Fruit fly (Drosophila melanogaster) whole organism, embryonic: ENCODE results near the gene CG32650.

ENCODE experiments used
- Antp ChIP-seq: fragments of 200-800 bp; sonication (Bioruptor generic); optimal IDR thresholded peaks from 3 replicates; lab custom pipeline; 2016; ENCODE audit warnings: missing biosample characterization, missing genetic modification characterization
- Atf-2 ChIP-seq: fragments of 200-800 bp; sonication (Bioruptor generic); optimal IDR thresholded peaks from 2 replicates; lab custom pipeline; 2016; ENCODE audit warnings: missing biosample characterization, missing genetic modification characterization
- CG11504 ChIP-seq: fragments of 200-800 bp; sonication (Bioruptor generic); optimal IDR thresholded peaks from 3 replicates; lab custom pipeline; 2019; ENCODE audit warnings: missing biosample characterization, mild to moderate bottlenecking, missing genetic modification characterization, moderate library complexity
- CG12391 ChIP-seq: fragments of 200-800 bp; sonication (Bioruptor generic); optimal IDR thresholded peaks from 3 replicates; lab custom pipeline; 2018; ENCODE audit warnings: missing biosample characterization, mild to moderate bottlenecking, missing genetic modification characterization, moderate library complexity
- CG13894 ChIP-seq: fragments of 200-800 bp; sonication (Bioruptor generic); optimal IDR thresholded peaks from 3 replicates; lab custom pipeline; 2018; ENCODE audit warnings: missing biosample characterization, mild to moderate bottlenecking, missing genetic modification characterization, moderate library complexity
- CG14050 ChIP-seq: fragments of 200-800 bp; sonication (Bioruptor generic); IDR thresholded peaks from 3 replicates; pipeline ENCODE4 v1.3.6; 2022; ENCODE audit warnings: missing biosample characterization, missing genetic modification characterization
- CG14441 ChIP-seq: fragments of 200-800 bp; sonication (Bioruptor generic); IDR thresholded peaks from 2 replicates; pipeline ENCODE4 v1.3.6; 2022; ENCODE audit warnings: missing biosample characterization, missing genetic modification characterization
- CG14710 ChIP-seq: fragments of 200-800 bp; sonication (Bioruptor generic); optimal IDR thresholded peaks from 3 replicates; lab custom pipeline; 2019; ENCODE audit warnings: missing biosample characterization, mild to moderate bottlenecking, missing genetic modification characterization, moderate library complexity
- CG15011 ChIP-seq: fragments of 200-800 bp; sonication (Bioruptor generic); optimal IDR thresholded peaks from 3 replicates; lab custom pipeline; 2018; ENCODE audit warnings: missing biosample characterization, mild to moderate bottlenecking, missing genetic modification characterization
- CG15601 ChIP-seq: fragments of 200-800 bp; sonication (Bioruptor generic); optimal IDR thresholded peaks from 3 replicates; lab custom pipeline; 2019; ENCODE audit warnings: missing biosample characterization, mild to moderate bottlenecking, missing genetic modification characterization, moderate library complexity
- CG16815 ChIP-seq: fragments of 200-800 bp; sonication (Bioruptor generic); optimal IDR thresholded peaks from 3 replicates; lab custom pipeline; 2017; ENCODE audit warnings: missing biosample characterization, mild to moderate bottlenecking, missing genetic modification characterization
- CG17359 ChIP-seq: fragments of 200-800 bp; sonication (Bioruptor generic); optimal IDR thresholded peaks from 3 replicates; lab custom pipeline; 2018; ENCODE audit warnings: missing biosample characterization, mild to moderate bottlenecking, missing genetic modification characterization, moderate library complexity
- CG18599 ChIP-seq: fragments of 200-800 bp; sonication (Bioruptor generic); optimal IDR thresholded peaks from 3 replicates; lab custom pipeline; 2017; ENCODE audit warnings: missing biosample characterization, missing genetic modification characterization, mild to moderate bottlenecking, moderate library complexity, missing genetic modification reagents
- CG2889 ChIP-seq: fragments of 200-800 bp; sonication (Bioruptor generic); IDR thresholded peaks from 3 replicates; pipeline ENCODE4 v1.3.6; 2022; ENCODE audit warnings: missing biosample characterization, missing genetic modification characterization
- CG31441 ChIP-seq: fragments of 200-800 bp; sonication (Bioruptor generic); IDR thresholded peaks from 2 replicates; pipeline ENCODE4 v1.3.6; 2022; ENCODE audit warnings: missing biosample characterization, missing genetic modification characterization
- CG3281 ChIP-seq: fragments of 200-800 bp; sonication (Bioruptor generic); optimal IDR thresholded peaks from 3 replicates; lab custom pipeline; 2017; ENCODE audit warnings: missing biosample characterization, mild to moderate bottlenecking, missing genetic modification characterization
- CG43689 ChIP-seq: fragments of 200-800 bp; sonication (Bioruptor generic); IDR thresholded peaks from 2 replicates; pipeline ENCODE4 v1.3.6; 2022; ENCODE audit warnings: missing biosample characterization, missing genetic modification characterization
- CG8388 ChIP-seq: fragments of 200-800 bp; sonication (Bioruptor generic); optimal IDR thresholded peaks from 2 replicates; lab custom pipeline; 2019; ENCODE audit warnings: missing biosample characterization, mild to moderate bottlenecking, missing genetic modification characterization, moderate library complexity
- CoRest ChIP-seq: fragments of 200-800 bp; sonication (Bioruptor generic); optimal IDR thresholded peaks from 3 replicates; lab custom pipeline; 2018; ENCODE audit warnings: missing biosample characterization, mild to moderate bottlenecking, missing genetic modification characterization, moderate library complexity
- D19A ChIP-seq: fragments of 200-800 bp; optimal IDR thresholded peaks from 3 replicates; lab custom pipeline; 2019; ENCODE audit warnings: missing biosample characterization, mild to moderate bottlenecking, missing genetic modification characterization, moderate library complexity
- Dref ChIP-seq: fragments of 200-800 bp; sonication (Bioruptor generic); IDR thresholded peaks from 2 replicates; pipeline ENCODE4 v1.3.6; 2022; ENCODE audit warnings: missing biosample characterization, missing genetic modification characterization
- Fer1 ChIP-seq: fragments of 200-800 bp; sonication (Bioruptor generic); optimal IDR thresholded peaks from 2 replicates; lab custom pipeline; 2017; ENCODE audit warnings: missing biosample characterization, mild to moderate bottlenecking, missing genetic modification characterization
- Hand ChIP-seq: fragments of 200-800 bp; sonication (Bioruptor generic); optimal IDR thresholded peaks from 2 replicates; lab custom pipeline; 2017; ENCODE audit warnings: mild to moderate bottlenecking, missing biosample characterization, missing genetic modification reagents, missing genetic modification characterization
- Hr51 ChIP-seq, 2 experiments: fragments of 200-800 bp; sonication (Bioruptor generic); optimal IDR thresholded peaks; 2 replicates in 1 of 2; 3 replicates in 1 of 2; lab custom pipeline; 2016 to 2018; ENCODE audit warnings: missing biosample characterization in 2 of 2, missing genetic modification characterization in 2 of 2, mild to moderate bottlenecking in 1 of 2, moderate library complexity in 1 of 2
- MTF-1 ChIP-seq: fragments of 200-800 bp; sonication (Bioruptor generic); optimal IDR thresholded peaks from 2 replicates; lab custom pipeline; 2018; ENCODE audit warnings: missing biosample characterization, mild to moderate bottlenecking, missing genetic modification characterization, borderline replicate concordance
- Nf-YB ChIP-seq: fragments of 200-800 bp; sonication (Bioruptor generic); optimal IDR thresholded peaks from 3 replicates; lab custom pipeline; 2019; ENCODE audit warnings: missing biosample characterization, mild to moderate bottlenecking, missing genetic modification characterization, moderate library complexity
- Six4 ChIP-seq: fragments of 200-800 bp; sonication (Bioruptor generic); optimal IDR thresholded peaks from 2 replicates; lab custom pipeline; 2016; ENCODE audit warnings: missing biosample characterization, missing genetic modification characterization
- Trl ChIP-seq, 3 experiments: fragments of >200 bp in 2 of 3; fragments of 200-800 bp in 1 of 3; sonication (Bioruptor generic) in 1 of 3; optimal IDR thresholded peaks; 2 replicates in 1 of 3; 3 replicates in 2 of 3; lab custom pipeline; 2016 to 2017; ENCODE audit warnings: missing biosample characterization in 1 of 3, missing genetic modification characterization in 1 of 3
- Xbp1 ChIP-seq: fragments of 200-800 bp; sonication (Bioruptor generic); optimal IDR thresholded peaks from 3 replicates; lab custom pipeline; 2016; ENCODE audit warnings: missing biosample characterization, mild to moderate bottlenecking, missing genetic modification characterization
- abd-A ChIP-seq: fragments of 200-800 bp; sonication (Bioruptor generic); optimal IDR thresholded peaks from 3 replicates; lab custom pipeline; 2019; ENCODE audit warnings: missing biosample characterization, mild to moderate bottlenecking, missing genetic modification characterization, moderate library complexity
- cwo ChIP-seq: fragments of 200-800 bp; sonication (Bioruptor generic); optimal IDR thresholded peaks from 3 replicates; lab custom pipeline; 2017; ENCODE audit warnings: missing biosample characterization, missing genetic modification characterization, mild to moderate bottlenecking, moderate library complexity, missing genetic modification reagents
- dati ChIP-seq: fragments of 200-800 bp; sonication (Bioruptor generic); IDR thresholded peaks from 2 replicates; pipeline ENCODE4 v1.3.6; 2022; ENCODE audit warnings: missing biosample characterization, missing genetic modification characterization
- dysf ChIP-seq: fragments of 200-800 bp; sonication (Bioruptor generic); IDR thresholded peaks from 3 replicates; pipeline ENCODE4 v1.3.6; 2022; ENCODE audit warnings: missing biosample characterization, missing genetic modification characterization
- eve ChIP-seq, 2 experiments: fragments of >200 bp; optimal IDR thresholded peaks; 2 replicates each; lab custom pipeline; 2017; ENCODE audit warnings: missing biosample characterization in 2 of 2, missing genetic modification characterization in 2 of 2
- fd3F ChIP-seq: fragments of 200-800 bp; sonication (Bioruptor generic); optimal IDR thresholded peaks from 2 replicates; lab custom pipeline; 2018; ENCODE audit warnings: missing biosample characterization, mild to moderate bottlenecking, missing genetic modification characterization, moderate library complexity
- gce ChIP-seq: fragments of 200-800 bp; sonication (Bioruptor generic); IDR thresholded peaks from 3 replicates; pipeline ENCODE4 v1.3.6; 2022; ENCODE audit warnings: missing biosample characterization, missing genetic modification characterization
- grau ChIP-seq: fragments of 200-800 bp; optimal IDR thresholded peaks from 3 replicates; lab custom pipeline; 2019; ENCODE audit warnings: missing biosample characterization, mild to moderate bottlenecking, missing genetic modification characterization, moderate library complexity
- grn ChIP-seq: fragments of 200-800 bp; sonication (Bioruptor generic); optimal IDR thresholded peaks from 3 replicates; lab custom pipeline; 2017; ENCODE audit warnings: missing biosample characterization, missing genetic modification characterization
- gsb-n ChIP-seq: fragments of 200-800 bp; sonication (Bioruptor generic); optimal IDR thresholded peaks from 3 replicates; lab custom pipeline; 2018; ENCODE audit warnings: missing biosample characterization, mild to moderate bottlenecking, missing genetic modification characterization
- insv ChIP-seq, 2 experiments: fragments of 200-800 bp; sonication (Bioruptor generic); optimal IDR thresholded peaks; 3 replicates each; lab custom pipeline; 2016 to 2018; ENCODE audit warnings: missing biosample characterization in 2 of 2, missing genetic modification characterization in 2 of 2
- kah ChIP-seq: fragments of 200-800 bp; sonication (Bioruptor generic); optimal IDR thresholded peaks from 2 replicates; lab custom pipeline; 2018; ENCODE audit warnings: missing biosample characterization, mild to moderate bottlenecking, missing genetic modification characterization
- nerfin-2 ChIP-seq: fragments of 200-800 bp; sonication (Bioruptor generic); IDR thresholded peaks from 2 replicates; pipeline ENCODE4 v1.3.6; 2022; ENCODE audit warnings: missing biosample characterization, missing genetic modification characterization; ENCODE audit not compliant: partially characterized antibody
- onecut ChIP-seq: fragments of 200-800 bp; sonication (Bioruptor generic); IDR thresholded peaks from 2 replicates; pipeline ENCODE4 v1.3.6; 2022; ENCODE audit warnings: missing biosample characterization, missing genetic modification characterization
- run ChIP-seq: fragments of 200-800 bp; sonication (Bioruptor generic); optimal IDR thresholded peaks from 3 replicates; lab custom pipeline; 2018; ENCODE audit warnings: missing biosample characterization, mild to moderate bottlenecking, missing genetic modification characterization
- salm ChIP-seq: fragments of 200-800 bp; sonication (Bioruptor generic); optimal IDR thresholded peaks from 2 replicates; lab custom pipeline; 2018; ENCODE audit warnings: missing biosample characterization, mild to moderate bottlenecking, missing genetic modification characterization
- tna ChIP-seq: fragments of 200-800 bp; sonication (Bioruptor generic); IDR thresholded peaks from 2 replicates; pipeline ENCODE4 v1.3.6; 2022; ENCODE audit warnings: missing biosample characterization, missing genetic modification characterization; ENCODE audit not compliant: partially characterized antibody
- trh ChIP-seq: fragments of 200-800 bp; sonication (Bioruptor generic); optimal IDR thresholded peaks from 2 replicates; lab custom pipeline; 2016; ENCODE audit warnings: missing biosample characterization, missing genetic modification characterization
- tup ChIP-seq: fragments of 200-800 bp; sonication (Bioruptor generic); optimal IDR thresholded peaks from 2 replicates; lab custom pipeline; 2016; ENCODE audit warnings: missing biosample characterization, mild to moderate bottlenecking, missing genetic modification characterization, moderate library complexity
- yki ChIP-seq: fragments of >200 bp; optimal IDR thresholded peaks from 3 replicates; lab custom pipeline; 2018
- z ChIP-seq: fragments of 200-800 bp; sonication (Bioruptor generic); IDR thresholded peaks from 3 replicates; pipeline ENCODE4 v1.3.6; 2022; ENCODE audit warnings: missing biosample characterization, missing genetic modification characterization

The CG32650 gene

DNA sequence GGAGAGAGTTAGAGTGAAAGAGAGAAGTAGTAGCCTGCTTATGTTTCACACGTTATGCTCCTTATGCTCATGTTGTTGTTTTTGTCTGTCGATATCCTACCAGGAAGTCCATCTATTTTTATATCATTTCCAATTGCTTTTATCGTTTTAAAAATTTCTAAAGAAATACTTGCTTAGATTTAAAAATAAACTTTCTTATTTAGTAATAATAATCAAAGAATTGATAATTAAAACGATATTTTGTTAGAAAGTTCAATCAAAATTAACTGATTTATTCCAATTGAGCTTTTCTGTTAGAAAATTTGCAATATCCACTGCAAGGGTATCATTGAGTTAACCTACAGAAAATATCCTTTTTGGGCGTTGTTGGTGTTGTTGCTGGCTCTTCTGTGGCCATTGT, 28.6 kb downstream of the CG32650 start (continued):
- TF ChIP-seq Trl (optimal IDR thresholded peaks at IDR 0.05; lab: Kevin White, UChicago) = peak in 1 of 2 experiments; percentile 51
- TF ChIP-seq Trl (GFP tag; optimal IDR thresholded peaks at IDR 0.05; lab: Kevin White, UChicago) = no peak
- TF ChIP-seq tup = no peak
- TF ChIP-seq CG15601 (tag; lab: Kevin White, UChicago) = no peak
- no peak for TF ChIP-seq kah (GFP tag; lab: Kevin White, UChicago)
- TF ChIP-seq grau (tag; lab: Kevin White, UChicago) = peak; percentile 52
- TF ChIP-seq gsb-n (tag; lab: Kevin White, UChicago) = no peak
- TF ChIP-seq D19A (tag; lab: Kevin White, UChicago) = peak; percentile 83
- no peak for TF ChIP-seq CG14441
- no peak for TF ChIP-seq CG12391 (tag; lab: Kevin White, UChicago)
- TF ChIP-seq Atf-2 (GFP tag; lab: Kevin White, UChicago) = no peak
- no peak for TF ChIP-seq Six4 (GFP tag; lab: Kevin White, UChicago)
- TF ChIP-seq CoRest (tag; lab: Kevin White, UChicago) = peak; percentile 30
- peak; percentile 75 for TF ChIP-seq CG18599
- no peak for TF ChIP-seq CG14050 (GFP tag; lab: Robert Waterston, UW)
- TF ChIP-seq CG31441 = 0 out of 2 replicates have a peak, but pooled peaks have one; percentile 17
- no peak for TF ChIP-seq nerfin-2 (GFP tag; lab: Robert Waterston, UW)
- peak in 1 of 2 experiments; percentile 52 for TF ChIP-seq Hr51 (GFP tag; optimal IDR thresholded peaks at IDR 0.05; lab: Kevin White, UChicago)
- no peak for TF ChIP-seq onecut (GFP tag; lab: Robert Waterston, UW)
- TF ChIP-seq CG15011 (GFP tag; lab: Kevin White, UChicago) = no peak
- no peak for TF ChIP-seq salm (tag; lab: Kevin White, UChicago)
- no peak for TF ChIP-seq CG17359 (tag; lab: Kevin White, UChicago)
- no peak for TF ChIP-seq CG16815 (GFP tag; lab: Kevin White, UChicago)
- no peak for TF ChIP-seq CG2889 (GFP tag; lab: Robert Waterston, UW)
- no peak for TF ChIP-seq fd3F (GFP tag; lab: Kevin White, UChicago)
- no peak for TF ChIP-seq CG14710 (tag; lab: Kevin White, UChicago)
- TF ChIP-seq z = no peak
- peak; percentile 13 for TF ChIP-seq CG13894
- TF ChIP-seq abd-A (tag; lab: Kevin White, UChicago) = peak; percentile 20
- peak; percentile 65 for TF ChIP-seq Fer1 (GFP tag; lab: Kevin White, UChicago)
- TF ChIP-seq cwo (GFP tag; lab: Kevin White, UChicago) = peak; percentile 22
- TF ChIP-seq tna (GFP tag; lab: Robert Waterston, UW) = no peak
- no peak for TF ChIP-seq grn (GFP tag; lab: Kevin White, UChicago)
- no peak for TF ChIP-seq Nf-YB (GFP tag; lab: Kevin White, UChicago)
- TF ChIP-seq eve (GFP tag; optimal IDR thresholded peaks at IDR 0.05; lab: Kevin White, UChicago) = no peak
- TF ChIP-seq insv (GFP tag; optimal IDR thresholded peaks at IDR 0.05; lab: Kevin White, UChicago) = no peak
- TF ChIP-seq dysf = peak; percentile 44; the same call in 2 of the 3 replicates
- no peak for TF ChIP-seq dati (GFP tag; lab: Robert Waterston, UW)
- TF ChIP-seq CG43689 = no peak
- TF ChIP-seq CG3281 (GFP tag; lab: Kevin White, UChicago) = peak; percentile 24
- TF ChIP-seq Dref (GFP tag; lab: Robert Waterston, UW) = no peak
- TF ChIP-seq Antp (GFP tag; lab: Kevin White, UChicago) = no peak
- TF ChIP-seq trh (GFP tag; lab: Kevin White, UChicago) = no peak
- TF ChIP-seq gce (GFP tag; lab: Robert Waterston, UW) = no peak
- no peak for TF ChIP-seq yki
- TF ChIP-seq Hand (GFP tag; lab: Kevin White, UChicago) = peak; percentile 22
- TF ChIP-seq run (tag; lab: Kevin White, UChicago) = no peak
- TF ChIP-seq CG11504 (tag; lab: Kevin White, UChicago) = peak; percentile 54
- TF ChIP-seq Xbp1 (GFP tag; lab: Kevin White, UChicago) = no peak
- no peak for TF ChIP-seq MTF-1
- no peak for TF ChIP-seq CG8388 (GFP tag; lab: Kevin White, UChicago)
